Worm (Caenorhabditis elegans) whole organism, L1 larva: Measurements from ENCODE around the gene M02F4.1.

Source experiments
- ama-1 ChIP-seq: fragments of 150-350 bp; optimal IDR thresholded peaks from 2 replicates; lab custom pipeline; 2014
- ceh-63 ChIP-seq: fragments of 200-800 bp; sonication (Bioruptor generic); optimal IDR thresholded peaks from 2 replicates; lab custom pipeline; 2018; ENCODE audit warnings: mild to moderate bottlenecking, missing genetic modification characterization, missing compliant biosample characterization
- egl-27 ChIP-seq, 2 experiments: fragments of 150-350 bp in 1 of 2; sonication (generic microtip); optimal IDR thresholded peaks; 3 replicates each; lab custom pipeline; 2017 to 2018; ENCODE audit warnings: missing biosample characterization in 2 of 2, missing genetic modification characterization in 2 of 2, missing genetic modification reagents in 2 of 2
- nhr-84 ChIP-seq: sonication (generic microtip); optimal IDR thresholded peaks from 2 replicates; lab custom pipeline; 2017; ENCODE audit warnings: missing biosample characterization, missing genetic modification characterization

- TF ChIP-seq ceh-63 (GFP tag; lab: Kevin White, UChicago) (no peak), nhr-84 (tag; lab: Kevin White, UChicago) (no peak), ama-1 (lab: Kevin White, UChicago) (no peak), egl-27 (tag; optimal IDR thresholded peaks at IDR 0.05; lab: Kevin White, UChicago) (no peak)
These were observed 32.6 kb downstream of the M02F4.1 start for ce11 chrX:2996318-2996717.
